Worm (Caenorhabditis elegans) whole organism, late embryonic: Measurements from ENCODE around the gene Y54F10BM.23.

ENCODE experiments used
- K09A11.1 ChIP-seq: sonication (generic microtip); optimal IDR thresholded peaks from 2 replicates; lab custom pipeline; 2017; ENCODE audit warnings: antibody characterized with exemption, mild to moderate bottlenecking, missing genetic modification characterization, missing compliant biosample characterization; ENCODE audit not compliant: insufficient read depth
- ceh-19 ChIP-seq: fragments of 200-800 bp; sonication (Bioruptor generic); optimal IDR thresholded peaks from 2 replicates; lab custom pipeline; 2018; ENCODE audit warnings: mild to moderate bottlenecking, missing genetic modification characterization, missing compliant biosample characterization
- ceh-24 ChIP-seq: sonication (generic microtip); optimal IDR thresholded peaks from 2 replicates; lab custom pipeline; 2016; ENCODE audit warnings: mild to moderate bottlenecking, missing genetic modification characterization, missing compliant biosample characterization
- ceh-9 ChIP-seq: sonication (generic microtip); optimal IDR thresholded peaks from 2 replicates; lab custom pipeline; 2016; ENCODE audit warnings: mild to moderate bottlenecking, missing genetic modification characterization, inconsistent platforms, missing compliant biosample characterization
- dve-1 ChIP-seq: sonication (generic microtip); optimal IDR thresholded peaks from 2 replicates; lab custom pipeline; 2017; ENCODE audit warnings: antibody characterized with exemption, mild to moderate bottlenecking, missing genetic modification characterization, missing compliant biosample characterization
- ets-4 ChIP-seq: sonication (generic microtip); optimal IDR thresholded peaks from 2 replicates; lab custom pipeline; 2016; ENCODE audit warnings: missing genetic modification characterization, missing compliant biosample characterization
- fkh-10 ChIP-seq: fragments of 150-350 bp; optimal IDR thresholded peaks from 2 replicates; lab custom pipeline; 2014; ENCODE audit warnings: missing biosample characterization, missing genetic modification reagents, missing genetic modification characterization
- gmeb-2 ChIP-seq: sonication (generic microtip); optimal IDR thresholded peaks from 2 replicates; lab custom pipeline; 2016; ENCODE audit warnings: missing genetic modification characterization, inconsistent platforms, missing compliant biosample characterization
- hlh-15 ChIP-seq: sonication (generic microtip); optimal IDR thresholded peaks from 2 replicates; lab custom pipeline; 2016; ENCODE audit warnings: missing genetic modification characterization, missing compliant biosample characterization
- pros-1 ChIP-seq: fragments of 150-350 bp; optimal IDR thresholded peaks from 2 replicates; lab custom pipeline; 2014; ENCODE audit warnings: missing biosample characterization, missing genetic modification reagents, missing genetic modification characterization
- sox-4 ChIP-seq: sonication (generic microtip); optimal IDR thresholded peaks from 2 replicates; lab custom pipeline; 2017; ENCODE audit warnings: mild to moderate bottlenecking, missing genetic modification characterization, inconsistent platforms, missing compliant biosample characterization
- ztf-16 ChIP-seq: sonication (generic microtip); optimal IDR thresholded peaks from 2 replicates; lab custom pipeline; 2017; ENCODE audit warnings: missing genetic modification characterization, missing compliant biosample characterization

ce11 chrIII:2243617-2244016 lies 35.7 kb downstream of the Y54F10BM.23 start:
- no peak for TF ChIP-seq gmeb-2 (tag; lab: Kevin White, UChicago)
- TF ChIP-seq ztf-16 = no peak
- no peak for TF ChIP-seq K09A11.1
- TF ChIP-seq ceh-24 (tag; lab: Kevin White, UChicago) = no peak
- no peak for TF ChIP-seq dve-1 (tag; lab: Kevin White, UChicago)
- TF ChIP-seq ets-4 (tag; lab: Kevin White, UChicago) = no peak
- no peak for TF ChIP-seq pros-1 (tag; lab: Kevin White, UChicago)
- TF ChIP-seq ceh-19 = no peak
- no peak for TF ChIP-seq hlh-15 (tag; lab: Kevin White, UChicago)
- no peak for TF ChIP-seq sox-4 (tag; lab: Kevin White, UChicago)
- TF ChIP-seq fkh-10 (GFP tag; lab: Kevin White, UChicago) = no peak
- no peak for TF ChIP-seq ceh-9 (tag; lab: Kevin White, UChicago)
